Fruit fly (Drosophila melanogaster): ENCODE measurements around the gene TBC1D23.

TBC1D23 gene

DNA sequence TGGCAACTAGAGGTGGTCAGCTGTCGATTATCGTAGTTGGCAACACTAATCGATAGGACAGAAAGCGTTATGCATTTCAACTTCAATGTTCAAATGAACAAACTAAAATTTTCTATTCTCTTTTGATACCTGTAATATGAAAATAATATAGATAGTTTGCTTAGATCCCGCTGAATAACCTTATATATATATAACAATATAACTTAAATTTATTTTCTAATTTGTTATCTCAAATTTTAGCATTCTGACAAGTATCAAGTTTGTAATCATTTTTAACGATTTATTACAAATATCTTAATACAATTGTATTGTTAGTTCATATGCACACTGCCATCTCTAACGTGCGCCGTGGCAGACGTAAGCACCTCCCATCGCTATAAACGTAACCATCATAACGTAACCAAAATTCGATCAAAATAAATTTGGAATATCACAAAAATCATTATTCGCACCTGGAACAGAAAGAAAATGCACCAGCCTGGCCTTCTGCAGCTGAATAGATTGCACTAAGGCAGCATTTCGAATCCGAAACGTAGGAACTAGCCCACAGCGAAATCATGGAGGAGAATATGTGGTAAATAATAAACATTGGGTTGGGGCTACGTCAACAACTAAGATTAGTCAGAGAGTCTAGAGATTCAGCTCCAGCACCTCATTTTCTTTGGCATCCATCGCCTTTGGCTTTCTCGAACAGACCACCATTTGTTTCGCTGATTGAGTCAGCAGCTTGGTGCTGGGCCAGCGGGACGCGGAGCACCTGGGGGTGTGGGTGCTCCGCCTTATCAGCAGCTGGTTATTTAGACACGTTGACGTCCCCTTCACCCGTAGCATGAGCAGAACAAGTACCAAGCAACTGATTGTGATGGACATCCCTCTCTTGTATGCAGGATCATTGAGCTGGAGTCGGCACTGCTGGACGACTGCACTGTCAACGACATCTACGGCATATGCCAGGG is at the start of gene TBC1D23, which contains the start of gene Pino (continued):
- TF ChIP-seq Taf1 (GFP tag; IDR thresholded peaks at IDR 0.05) (0 out of 2 replicates have a peak, but pooled peaks have one; percentile 42), CG2202 (tag; optimal IDR thresholded peaks at IDR 0.05) (no peak), Dll (GFP tag; IDR thresholded peaks at IDR 0.05; ENCODE audit: partially characterized antibody) (peak; percentile 84)

DNA sequence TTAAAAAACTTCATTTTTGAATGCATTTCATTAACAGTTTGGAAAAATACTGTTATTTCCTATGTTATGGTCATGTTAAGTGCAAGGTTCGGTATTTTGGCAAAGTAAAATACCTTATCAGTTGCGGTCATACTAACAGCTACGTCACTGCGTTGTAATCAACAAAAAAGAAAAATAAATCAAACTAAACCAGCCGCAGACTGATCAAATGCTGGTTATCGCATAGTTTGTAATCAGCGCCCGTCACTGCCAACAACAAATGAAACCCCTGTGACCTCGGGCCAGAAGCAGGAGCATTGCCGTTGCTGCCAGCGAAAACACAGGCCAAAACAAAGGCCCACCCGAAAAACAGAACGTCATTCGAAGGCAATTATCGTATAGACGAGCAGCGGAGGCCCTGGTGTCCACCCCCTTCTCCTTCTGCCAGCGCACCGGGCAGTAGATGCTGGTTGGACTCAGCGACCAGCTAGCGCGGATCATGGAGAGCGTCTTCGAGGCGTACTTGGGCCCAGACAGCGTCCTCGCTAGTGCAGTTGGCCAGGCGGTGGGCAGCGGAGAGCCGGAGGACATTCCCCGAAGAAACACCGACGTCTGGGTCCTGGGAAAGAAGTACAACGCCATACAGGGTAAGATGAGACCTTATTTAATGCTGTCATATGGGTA is 48.2 kb upstream of the TBC1D23 start, which contains the start of gene Atg4a:
Gene Atg4a, plus strand, starts transcription at position 110 of the 663 bp plus-strand sequence.
- TF ChIP-seq Dek (tag; optimal IDR thresholded peaks at IDR 0.05) (no peak), ftz-f1 (GFP tag; optimal IDR thresholded peaks at IDR 0.05) (peak; percentile 13), row (GFP tag; IDR thresholded peaks at IDR 0.05) (0 out of 3 replicates have a peak, but pooled peaks have one; percentile 12), Med (GFP tag) (peak; percentile 62), nom (GFP tag; optimal IDR thresholded peaks at IDR 0.05) (peak; percentile 62), CG14710 (tag; optimal IDR thresholded peaks at IDR 0.05) (no peak), CG34376 (GFP tag; optimal IDR thresholded peaks at IDR 0.05) (peak; percentile 21), CG2712 (tag; optimal IDR thresholded peaks at IDR 0.05) (peak; percentile 2), stwl (tag; optimal IDR thresholded peaks at IDR 0.05) (peak; percentile 41), Hr78 (GFP tag; optimal IDR thresholded peaks at IDR 0.05) (peak in 1 of 2 experiments; percentile 23), chinmo (GFP tag; IDR thresholded peaks at IDR 0.05; ENCODE audit: partially characterized antibody) (0 out of 4 replicates have a peak, but pooled peaks have one; percentile 16), pzg (GFP tag; optimal IDR thresholded peaks at IDR 0.05) (peak; percentile 35), CG13287 (GFP tag; IDR thresholded peaks at IDR 0.05; ENCODE audit: partially characterized antibody) (peak; percentile 27; the same call in 1 of the 2 replicates), YL-1 (GFP tag; optimal IDR thresholded peaks at IDR 0.05) (peak; percentile 64), tna (GFP tag; IDR thresholded peaks at IDR 0.05; ENCODE audit: partially characterized antibody) (no peak), gsb (GFP tag; IDR thresholded peaks at IDR 0.05) (no peak), CG9797 (GFP tag; optimal IDR thresholded peaks at IDR 0.05) (peak; percentile 67), cg (GFP tag; optimal IDR thresholded peaks at IDR 0.05) (no peak), bsh (GFP tag; optimal IDR thresholded peaks at IDR 0.05) (peak in 1 of 2 experiments; percentile 21), Lhr (GFP tag; optimal IDR thresholded peaks at IDR 0.05) (no peak), Sin3A (optimal IDR thresholded peaks at IDR 0.05) (peak; percentile 4), Dll (GFP tag; IDR thresholded peaks at IDR 0.05; ENCODE audit: partially characterized antibody) (0 out of 4 replicates have a peak, but pooled peaks have one; percentile 30), B-H2 (GFP tag; optimal IDR thresholded peaks at IDR 0.05) (no peak), HmgZ (tag; optimal IDR thresholded peaks at IDR 0.05) (peak; percentile 1), CG4617 (GFP tag; optimal IDR thresholded peaks at IDR 0.05; ENCODE audit: borderline replicate concordance) (peak; percentile 42), CG34224 (GFP tag; IDR thresholded peaks at IDR 0.05; ENCODE audit: partially characterized antibody) (peak; percentile 34; the same call in 1 of the 3 replicates), Pdp1 (GFP tag; optimal IDR thresholded peaks at IDR 0.05) (peak in 1 of 2 experiments; percentile 74), CG18619 (GFP tag; optimal IDR thresholded peaks at IDR 0.05) (no peak), amos (GFP tag; IDR thresholded peaks at IDR 0.05; ENCODE audit: partially characterized antibody) (no peak), gfzf (GFP tag; optimal IDR thresholded peaks at IDR 0.05) (peak; percentile 66), MESR4 (GFP tag; optimal IDR thresholded peaks at IDR 0.05) (peak; percentile 80)

All from whole organism, embryonic.